Worm (Caenorhabditis elegans): ENCODE data around the gene ocr-3.

DNA sequence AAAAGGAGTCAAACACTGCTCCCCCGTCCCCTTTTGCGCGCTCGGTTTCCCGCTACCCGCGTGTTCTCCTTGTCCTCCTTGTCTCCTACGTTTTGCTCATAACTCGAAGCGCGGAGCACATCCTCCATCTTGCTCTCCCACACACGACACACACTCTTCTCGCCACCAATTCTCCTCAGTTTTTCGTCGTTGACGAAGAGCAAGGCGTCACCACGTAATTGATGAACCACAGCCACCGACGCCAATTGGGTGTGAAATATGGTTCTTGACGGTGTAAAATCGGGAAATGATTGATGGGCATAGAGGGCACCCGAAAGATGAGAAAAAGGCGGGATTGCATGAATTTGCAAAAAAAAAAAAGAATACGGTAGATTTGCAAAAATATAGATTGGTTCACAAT is 19.7 kb upstream of the ocr-3 start:
- TF ChIP-seq egl-27 (tag; optimal IDR thresholded peaks at IDR 0.05) = no peak
- TF ChIP-seq nhr-11 (tag; optimal IDR thresholded peaks at IDR 0.05) = no peak
- no peak for TF ChIP-seq fkh-2 (tag; optimal IDR thresholded peaks at IDR 0.05)
- no peak for TF ChIP-seq aly-2 (tag; optimal IDR thresholded peaks at IDR 0.05)
- TF ChIP-seq pha-4 (tag; optimal IDR thresholded peaks at IDR 0.05) = no peak
- no peak for TF ChIP-seq nhr-12 (tag; optimal IDR thresholded peaks at IDR 0.05)
- TF ChIP-seq nhr-43 (tag; optimal IDR thresholded peaks at IDR 0.05; ENCODE audit: poor library complexity, severe bottlenecking) = no peak
- no peak for TF ChIP-seq R02D3.7 (tag; optimal IDR thresholded peaks at IDR 0.05)
- no peak for TF ChIP-seq ztf-11 (tag; optimal IDR thresholded peaks at IDR 0.05)
- TF ChIP-seq ceh-16 (tag; optimal IDR thresholded peaks at IDR 0.05) = no peak
- no peak for TF ChIP-seq unc-62 (GFP tag; optimal IDR thresholded peaks at IDR 0.05)
- TF ChIP-seq nhr-28 (tag; optimal IDR thresholded peaks at IDR 0.05) = no peak
- TF ChIP-seq ZK546.5 (tag; optimal IDR thresholded peaks at IDR 0.05) = no peak
